Fruit fly (Drosophila melanogaster): ENCODE results near the gene CG2818.

Gene CG2818

DNA sequence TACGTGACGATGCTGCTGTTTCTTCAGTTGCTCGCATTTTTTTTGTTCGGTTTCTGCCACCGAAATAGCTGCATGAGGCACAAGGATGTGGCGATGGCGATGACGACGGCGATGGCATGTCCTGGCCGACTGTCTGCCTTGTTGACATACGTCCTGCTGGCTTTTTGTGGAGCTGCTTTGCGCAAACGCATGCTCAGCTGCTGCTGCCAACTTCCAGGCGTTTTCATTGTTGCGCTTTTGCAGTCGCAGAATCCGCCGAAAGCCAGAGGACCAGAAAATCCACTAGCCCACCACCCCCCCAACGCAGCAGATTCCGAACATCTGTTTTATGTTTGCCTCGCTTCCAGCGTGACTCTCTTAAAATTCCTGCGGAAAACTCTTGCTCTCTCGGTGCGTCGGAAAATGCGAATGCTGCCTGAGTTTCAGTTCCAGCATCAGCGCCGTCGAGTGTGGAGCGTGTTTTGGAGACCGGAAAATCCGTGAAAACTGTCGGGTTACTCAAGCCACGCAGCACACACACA, 43.7 kb downstream of the CG2818 start, which contains the start of gene CG43707:
Gene CG43707 (plus strand): TSS at position 426 of the 521 bp plus-strand sequence.
- TF ChIP-seq EcR (GFP tag; optimal IDR thresholded peaks at IDR 0.05), result no peak
- TF ChIP-seq Dll (optimal IDR thresholded peaks at IDR 0.05), result no peak
- TF ChIP-seq pan (optimal IDR thresholded peaks at IDR 0.05), result no peak
- no peak for TF ChIP-seq CG8478 (optimal IDR thresholded peaks at IDR 0.05)
- TF ChIP-seq psq (optimal IDR thresholded peaks at IDR 0.05), result no peak
- TF ChIP-seq usp (GFP tag; optimal IDR thresholded peaks at IDR 0.05), result no peak

DNA sequence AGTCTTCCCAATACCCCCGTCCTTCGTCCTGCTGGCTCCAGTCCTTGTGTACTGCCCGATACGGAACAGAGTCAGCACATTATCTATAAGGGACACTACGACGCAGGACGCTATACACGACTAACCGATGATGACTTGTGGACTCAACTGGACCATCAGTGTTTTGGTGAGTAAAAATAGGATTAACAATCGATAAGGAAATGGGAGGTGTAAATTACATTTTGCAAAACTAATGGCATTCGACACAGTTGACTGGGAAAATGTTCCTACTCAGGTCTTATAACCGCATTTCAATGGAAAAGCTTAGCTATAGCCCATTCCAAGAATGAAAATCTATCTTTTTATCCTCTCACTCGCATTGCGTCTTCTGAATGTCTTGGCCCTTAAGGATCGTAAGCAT, 52.0 kb downstream of the CG2818 start, which contains the start of gene CG43703:
Gene CG43703 (plus strand): TSS at position 301 of the 400 bp plus-strand sequence.
- TF ChIP-seq CG8478 (optimal IDR thresholded peaks at IDR 0.05) (no peak), EcR (GFP tag; optimal IDR thresholded peaks at IDR 0.05) (no peak), pan (optimal IDR thresholded peaks at IDR 0.05) (no peak), psq (optimal IDR thresholded peaks at IDR 0.05) (no peak), usp (GFP tag; optimal IDR thresholded peaks at IDR 0.05) (no peak), Dll (optimal IDR thresholded peaks at IDR 0.05) (no peak)
